Worm (Caenorhabditis elegans): ENCODE measurements around the gene tmem-17.

Gene tmem-17

ce11 chrIII:7087691-7088323 lies 17.7 kb downstream of the tmem-17 start, which contains the start of gene fubl-2:
Gene fubl-2 (minus strand): TSS chrIII:7087741.
- TF ChIP-seq sox-4 (tag; optimal IDR thresholded peaks at IDR 0.05): no peak
- TF ChIP-seq hlh-30 (tag; optimal IDR thresholded peaks at IDR 0.05; ENCODE audit: insufficient read depth): no peak
- TF ChIP-seq ceh-31 (tag; optimal IDR thresholded peaks at IDR 0.05): peak; percentile 90
- TF ChIP-seq tbx-7 (tag; optimal IDR thresholded peaks at IDR 0.05): peak; percentile 54
- no peak for TF ChIP-seq syd-9 (tag; optimal IDR thresholded peaks at IDR 0.05)
- TF ChIP-seq ceh-30 (tag; optimal IDR thresholded peaks at IDR 0.05): no peak
- no peak for TF ChIP-seq unc-3 (GFP tag; conservative IDR thresholded peaks at IDR 0.05)
- TF ChIP-seq unc-3 (tag; optimal IDR thresholded peaks at IDR 0.05): no peak
- no peak for TF ChIP-seq Y22D7AL.16 (tag; optimal IDR thresholded peaks at IDR 0.05)
- peak; percentile 6 for TF ChIP-seq hlh-8 (tag; optimal IDR thresholded peaks at IDR 0.05)
- no peak for TF ChIP-seq mec-3 (tag; optimal IDR thresholded peaks at IDR 0.05; ENCODE audit: borderline replicate concordance)
- no peak for TF ChIP-seq hlh-6 (tag; optimal IDR thresholded peaks at IDR 0.05)
- TF ChIP-seq unc-42 (tag; optimal IDR thresholded peaks at IDR 0.05): peak; percentile 16
- TF ChIP-seq ceh-14 (tag; optimal IDR thresholded peaks at IDR 0.05): no peak
- peak; percentile 82 for TF ChIP-seq ceh-2 (tag; optimal IDR thresholded peaks at IDR 0.05)
- TF ChIP-seq ceh-48 (tag; optimal IDR thresholded peaks at IDR 0.05): peak; percentile 73
- TF ChIP-seq fkh-6 (tag; optimal IDR thresholded peaks at IDR 0.05): peak; percentile 42
- TF ChIP-seq sdc-2 (tag; optimal IDR thresholded peaks at IDR 0.05): no peak
- no peak for TF ChIP-seq ceh-19 (GFP tag; optimal IDR thresholded peaks at IDR 0.05)
- peak; percentile 42 for TF ChIP-seq zip-5 (tag; optimal IDR thresholded peaks at IDR 0.05)
- peak; percentile 15 for TF ChIP-seq ref-2 (tag; optimal IDR thresholded peaks at IDR 0.05)
- no peak for TF ChIP-seq unc-86 (tag; optimal IDR thresholded peaks at IDR 0.05)
- no peak for TF ChIP-seq madf-2 (tag; optimal IDR thresholded peaks at IDR 0.05)
- TF ChIP-seq ceh-6 (GFP tag; optimal IDR thresholded peaks at IDR 0.05): no peak
- peak; percentile 48 for TF ChIP-seq elt-2 (tag; optimal IDR thresholded peaks at IDR 0.05)
- no peak for TF ChIP-seq che-1 (tag; optimal IDR thresholded peaks at IDR 0.05)
- TF ChIP-seq pax-1 (tag; optimal IDR thresholded peaks at IDR 0.05): no peak
- TF ChIP-seq tbx-2 (tag; optimal IDR thresholded peaks at IDR 0.05): no peak
- TF ChIP-seq fax-1 (tag; optimal IDR thresholded peaks at IDR 0.05): peak; percentile 18
- no peak for TF ChIP-seq pha-4 (tag; optimal IDR thresholded peaks at IDR 0.05)
- TF ChIP-seq rnt-1 (tag; optimal IDR thresholded peaks at IDR 0.05): peak; percentile 18
- peak; percentile 79 for TF ChIP-seq ets-4 (tag; optimal IDR thresholded peaks at IDR 0.05)
- TF ChIP-seq hlh-13 (GFP tag; optimal IDR thresholded peaks at IDR 0.05): no peak
- peak; percentile 34 for TF ChIP-seq ceh-34 (tag; optimal IDR thresholded peaks at IDR 0.05)
- TF ChIP-seq C08G9.2 (tag; optimal IDR thresholded peaks at IDR 0.05): peak; percentile 79
- no peak for TF ChIP-seq pqm-1 (tag; optimal IDR thresholded peaks at IDR 0.05)
- TF ChIP-seq pat-9 (tag; optimal IDR thresholded peaks at IDR 0.05): no peak
- TF ChIP-seq npax-4 (tag; optimal IDR thresholded peaks at IDR 0.05): no peak
- TF ChIP-seq eyg-1 (tag; optimal IDR thresholded peaks at IDR 0.05): no peak
- no peak for TF ChIP-seq ttx-3 (tag; optimal IDR thresholded peaks at IDR 0.05)
- TF ChIP-seq F13H6.1 (tag; optimal IDR thresholded peaks at IDR 0.05): peak; percentile 3
- no peak for TF ChIP-seq C38D4.7 (GFP tag; optimal IDR thresholded peaks at IDR 0.05)
- TF ChIP-seq ceh-9 (tag; optimal IDR thresholded peaks at IDR 0.05): no peak
- TF ChIP-seq ceh-24 (tag; optimal IDR thresholded peaks at IDR 0.05): no peak
- TF ChIP-seq ahr-1 (tag; optimal IDR thresholded peaks at IDR 0.05): no peak

Data from whole organism, late embryonic.